Fruit fly (Drosophila melanogaster) whole organism, embryonic: Measurements from ENCODE around the gene CkIIalpha-i3.
A peak's percentile ranks its signal among the peaks of the same experiment; 100 is the strongest.

Experiments used
- Atf6 ChIP-seq: fragments of 200-800 bp; sonication (Bioruptor generic); IDR thresholded peaks from 2 replicates; pipeline ENCODE4 v1.3.6; 2022; ENCODE audit warnings: missing biosample characterization, missing genetic modification characterization
- B-H2 ChIP-seq: fragments of 200-800 bp; sonication (Bioruptor generic); optimal IDR thresholded peaks from 2 replicates; lab custom pipeline; 2018; ENCODE audit warnings: missing biosample characterization, mild to moderate bottlenecking, missing genetic modification characterization
- CG10267 ChIP-seq: fragments of 200-800 bp; sonication (Bioruptor generic); optimal IDR thresholded peaks from 2 replicates; lab custom pipeline; 2018; ENCODE audit warnings: missing biosample characterization, mild to moderate bottlenecking, missing genetic modification characterization, moderate library complexity
- CG11723 ChIP-seq: fragments of 200-800 bp; sonication (Bioruptor generic); optimal IDR thresholded peaks from 2 replicates; lab custom pipeline; 2017; ENCODE audit warnings: missing biosample characterization, mild to moderate bottlenecking, missing genetic modification characterization
- CG12071 ChIP-seq: fragments of 200-800 bp; sonication (Bioruptor generic); optimal IDR thresholded peaks from 3 replicates; lab custom pipeline; 2018; ENCODE audit warnings: missing biosample characterization, mild to moderate bottlenecking, missing genetic modification characterization
- CG12391 ChIP-seq: fragments of 200-800 bp; sonication (Bioruptor generic); optimal IDR thresholded peaks from 3 replicates; lab custom pipeline; 2018; ENCODE audit warnings: missing biosample characterization, mild to moderate bottlenecking, missing genetic modification characterization, moderate library complexity
- CG13775 ChIP-seq: fragments of 200-800 bp; sonication (Bioruptor generic); optimal IDR thresholded peaks from 3 replicates; lab custom pipeline; 2017; ENCODE audit warnings: missing biosample characterization, mild to moderate bottlenecking, missing genetic modification characterization
- CG15269 ChIP-seq: fragments of 200-800 bp; sonication (Bioruptor generic); optimal IDR thresholded peaks from 2 replicates; lab custom pipeline; 2018; ENCODE audit warnings: missing biosample characterization, mild to moderate bottlenecking, missing genetic modification characterization, moderate library complexity
- CG15479 ChIP-seq: fragments of 200-800 bp; sonication (Bioruptor generic); optimal IDR thresholded peaks from 3 replicates; lab custom pipeline; 2019; ENCODE audit warnings: missing biosample characterization, mild to moderate bottlenecking, missing genetic modification characterization, moderate library complexity
- CG15696 ChIP-seq: fragments of 200-800 bp; sonication (Bioruptor generic); optimal IDR thresholded peaks from 2 replicates; lab custom pipeline; 2019; ENCODE audit warnings: missing biosample characterization, mild to moderate bottlenecking, missing genetic modification characterization, moderate library complexity
- CG16815 ChIP-seq: fragments of 200-800 bp; sonication (Bioruptor generic); optimal IDR thresholded peaks from 3 replicates; lab custom pipeline; 2017; ENCODE audit warnings: missing biosample characterization, mild to moderate bottlenecking, missing genetic modification characterization
- CG17361 ChIP-seq: fragments of 200-800 bp; sonication (Bioruptor generic); IDR thresholded peaks from 3 replicates; pipeline ENCODE4 v1.3.6; 2022; ENCODE audit warnings: missing biosample characterization, missing genetic modification characterization
- CG18011 ChIP-seq: fragments of 200-800 bp; sonication (Bioruptor generic); optimal IDR thresholded peaks from 2 replicates; lab custom pipeline; 2017; ENCODE audit warnings: missing biosample characterization, missing genetic modification characterization, mild to moderate bottlenecking, moderate library complexity, missing genotype
- CG2120 ChIP-seq: fragments of 200-800 bp; sonication (Bioruptor generic); optimal IDR thresholded peaks from 3 replicates; lab custom pipeline; 2016; ENCODE audit warnings: missing biosample characterization, missing genetic modification characterization
- CG2678 ChIP-seq: fragments of 200-800 bp; sonication (Bioruptor generic); optimal IDR thresholded peaks from 3 replicates; lab custom pipeline; 2019; ENCODE audit warnings: missing biosample characterization, mild to moderate bottlenecking, missing genetic modification characterization, moderate library complexity
- CG4282 ChIP-seq: fragments of 200-800 bp; sonication (Bioruptor generic); optimal IDR thresholded peaks from 2 replicates; lab custom pipeline; 2016; ENCODE audit warnings: missing biosample characterization, missing genetic modification characterization
- CG43689 ChIP-seq: fragments of 200-800 bp; sonication (Bioruptor generic); IDR thresholded peaks from 2 replicates; pipeline ENCODE4 v1.3.6; 2022; ENCODE audit warnings: missing biosample characterization, missing genetic modification characterization
- CG6254 ChIP-seq: fragments of 200-800 bp; sonication (Bioruptor generic); optimal IDR thresholded peaks from 3 replicates; lab custom pipeline; 2017; ENCODE audit warnings: mild to moderate bottlenecking, missing biosample characterization, missing genetic modification reagents, missing genetic modification characterization
- CG7786 ChIP-seq: fragments of 200-800 bp; sonication (Bioruptor generic); optimal IDR thresholded peaks from 2 replicates; lab custom pipeline; 2016; ENCODE audit warnings: missing biosample characterization, missing genetic modification characterization
- CG8765 ChIP-seq: fragments of 200-800 bp; sonication (Bioruptor generic); IDR thresholded peaks from 2 replicates; pipeline ENCODE4 v1.3.6; 2022; ENCODE audit warnings: missing biosample characterization, missing genetic modification characterization
- CG9609 ChIP-seq: fragments of 200-800 bp; sonication (Bioruptor generic); optimal IDR thresholded peaks from 3 replicates; lab custom pipeline; 2016; ENCODE audit warnings: missing biosample characterization, missing genetic modification characterization
- Dbx ChIP-seq: fragments of 200-800 bp; sonication (Bioruptor generic); IDR thresholded peaks from 3 replicates; pipeline ENCODE4 v1.3.6; 2022; ENCODE audit warnings: missing biosample characterization, missing genetic modification characterization
- Dip2 ChIP-seq: fragments of 200-800 bp; sonication (Bioruptor generic); IDR thresholded peaks from 2 replicates; pipeline ENCODE4 v1.3.6; 2022; ENCODE audit warnings: missing biosample characterization, missing genetic modification characterization
- Elba2 ChIP-seq: fragments of 200-800 bp; sonication (Bioruptor generic); optimal IDR thresholded peaks from 3 replicates; lab custom pipeline; 2016; ENCODE audit warnings: missing biosample characterization, missing genetic modification characterization
- Gug ChIP-seq: fragments of 200-800 bp; sonication (Bioruptor generic); IDR thresholded peaks from 4 replicates; pipeline ENCODE4 v1.3.6; 2022; ENCODE audit warnings: missing biosample characterization, missing genetic modification characterization
- Hand ChIP-seq: fragments of 200-800 bp; sonication (Bioruptor generic); optimal IDR thresholded peaks from 2 replicates; lab custom pipeline; 2017; ENCODE audit warnings: mild to moderate bottlenecking, missing biosample characterization, missing genetic modification reagents, missing genetic modification characterization
- Hr39 ChIP-seq: fragments of >200 bp; optimal IDR thresholded peaks from 2 replicates; lab custom pipeline; 2017
- Lhr ChIP-seq: fragments of 200-800 bp; sonication (Bioruptor generic); optimal IDR thresholded peaks from 3 replicates; lab custom pipeline; 2017; ENCODE audit warnings: mild to moderate bottlenecking, missing biosample characterization, missing genetic modification reagents, missing genetic modification characterization
- MESR4 ChIP-seq: fragments of 200-800 bp; sonication (Bioruptor generic); optimal IDR thresholded peaks from 2 replicates; lab custom pipeline; 2018; ENCODE audit warnings: missing biosample characterization, mild to moderate bottlenecking, missing genetic modification characterization, moderate library complexity
- MTF-1 ChIP-seq: fragments of 200-800 bp; sonication (Bioruptor generic); optimal IDR thresholded peaks from 2 replicates; lab custom pipeline; 2018; ENCODE audit warnings: missing biosample characterization, mild to moderate bottlenecking, missing genetic modification characterization, borderline replicate concordance
- Mes4 ChIP-seq: fragments of 200-800 bp; sonication (Bioruptor generic); optimal IDR thresholded peaks from 2 replicates; lab custom pipeline; 2016; ENCODE audit warnings: missing biosample characterization, missing genetic modification characterization
- Neu2 ChIP-seq: fragments of 200-800 bp; sonication (Bioruptor generic); optimal IDR thresholded peaks from 3 replicates; lab custom pipeline; 2016; ENCODE audit warnings: missing biosample characterization, missing genetic modification characterization, borderline replicate concordance
- Sin3A ChIP-seq: fragments of >200 bp; optimal IDR thresholded peaks from 2 replicates; lab custom pipeline; 2018
- Sox102F ChIP-seq: fragments of 200-800 bp; sonication (Bioruptor generic); optimal IDR thresholded peaks from 2 replicates; lab custom pipeline; 2018; ENCODE audit warnings: missing biosample characterization, mild to moderate bottlenecking, missing genetic modification characterization, moderate library complexity
- Sry-β ChIP-seq: fragments of 200-800 bp; sonication (Bioruptor generic); optimal IDR thresholded peaks from 2 replicates; lab custom pipeline; 2018; ENCODE audit warnings: missing biosample characterization, mild to moderate bottlenecking, missing genetic modification characterization, moderate library complexity
- ab ChIP-seq: fragments of 200-800 bp; sonication (Bioruptor generic); optimal IDR thresholded peaks from 2 replicates; lab custom pipeline; 2016; ENCODE audit warnings: missing biosample characterization, missing genetic modification characterization
- ac ChIP-seq: fragments of 200-800 bp; sonication (Bioruptor generic); optimal IDR thresholded peaks from 3 replicates; lab custom pipeline; 2017; ENCODE audit warnings: missing biosample characterization, mild to moderate bottlenecking, missing genetic modification characterization
- bab2 ChIP-seq: fragments of 200-800 bp; sonication (Bioruptor generic); optimal IDR thresholded peaks from 2 replicates; lab custom pipeline; 2016; ENCODE audit warnings: missing biosample characterization, missing genetic modification characterization
- cato ChIP-seq: fragments of 200-800 bp; sonication (Bioruptor generic); optimal IDR thresholded peaks from 2 replicates; lab custom pipeline; 2016; ENCODE audit warnings: missing biosample characterization, missing genetic modification characterization, borderline replicate concordance
- chm ChIP-seq: fragments of 200-800 bp; sonication (Bioruptor generic); IDR thresholded peaks from 2 replicates; pipeline ENCODE4 v1.3.6; 2022; ENCODE audit warnings: missing biosample characterization, missing genetic modification characterization
- croc ChIP-seq: fragments of 200-800 bp; sonication (Bioruptor generic); conservative IDR thresholded peaks from 3 replicates; pipeline ENCODE4 v1.3.6; 2022; ENCODE audit warnings: missing biosample characterization, missing genetic modification characterization
- ind ChIP-seq: fragments of 200-800 bp; sonication (Bioruptor generic); optimal IDR thresholded peaks from 3 replicates; lab custom pipeline; 2016; ENCODE audit warnings: missing biosample characterization, missing genetic modification characterization
- jigr1 ChIP-seq: fragments of 200-800 bp; sonication (Bioruptor generic); IDR thresholded peaks from 3 replicates; pipeline ENCODE4 v1.3.6; 2022; ENCODE audit warnings: missing biosample characterization, missing genetic modification characterization
- phol ChIP-seq: fragments of 200-800 bp; sonication (Bioruptor generic); optimal IDR thresholded peaks from 3 replicates; lab custom pipeline; 2018; ENCODE audit warnings: missing biosample characterization, mild to moderate bottlenecking, missing genetic modification characterization, moderate library complexity
- run ChIP-seq: fragments of 200-800 bp; sonication (Bioruptor generic); optimal IDR thresholded peaks from 3 replicates; lab custom pipeline; 2018; ENCODE audit warnings: missing biosample characterization, mild to moderate bottlenecking, missing genetic modification characterization
- sens-2 ChIP-seq: fragments of 200-800 bp; sonication (Bioruptor generic); IDR thresholded peaks from 2 replicates; pipeline ENCODE4 v1.3.6; 2022; ENCODE audit warnings: missing biosample characterization, missing genetic modification characterization
- sr ChIP-seq: fragments of 200-800 bp; sonication (Bioruptor generic); IDR thresholded peaks from 3 replicates; pipeline ENCODE4 v1.3.6; 2022; ENCODE audit warnings: missing biosample characterization, missing genetic modification characterization
- tin ChIP-seq: fragments of 200-800 bp; sonication (Bioruptor generic); optimal IDR thresholded peaks from 3 replicates; lab custom pipeline; 2016; ENCODE audit warnings: missing biosample characterization, missing genetic modification characterization
- unpg ChIP-seq: fragments of 200-800 bp; sonication (Bioruptor generic); optimal IDR thresholded peaks from 3 replicates; lab custom pipeline; 2018; ENCODE audit warnings: missing biosample characterization, mild to moderate bottlenecking, missing genetic modification characterization, moderate library complexity
- vfl ChIP-seq: fragments of 200-800 bp; sonication (Bioruptor generic); optimal IDR thresholded peaks from 2 replicates; lab custom pipeline; 2016; ENCODE audit warnings: missing biosample characterization, missing genetic modification characterization
- zen ChIP-seq: fragments of 200-800 bp; sonication (Bioruptor generic); optimal IDR thresholded peaks from 3 replicates; lab custom pipeline; 2018; ENCODE audit warnings: missing biosample characterization, mild to moderate bottlenecking, missing genetic modification characterization, moderate library complexity

CkIIalpha-i3 gene

dm6 chr3L:760201-760600, 49.8 kb upstream of the CkIIalpha-i3 start (continued):
- TF ChIP-seq tin (GFP tag; lab: Kevin White, UChicago) (no peak), CG4282 (no peak), zen (peak; percentile 91), run (tag; lab: Kevin White, UChicago) (no peak), phol (peak; percentile 56), CG13775 (GFP tag; lab: Kevin White, UChicago) (peak; percentile 6), CG9609 (GFP tag; lab: Kevin White, UChicago) (no peak), Hand (no peak), CG2678 (tag; lab: Kevin White, UChicago) (no peak), MTF-1 (GFP tag; lab: Kevin White, UChicago) (peak; percentile 27), Hr39 (peak; percentile 21), CG16815 (GFP tag; lab: Kevin White, UChicago) (peak; percentile 15), CG12391 (tag; lab: Kevin White, UChicago) (peak; percentile 27), CG43689 (no peak), CG7786 (no peak), Dbx (no peak), Sin3A (lab: Kevin White, UChicago) (no peak), CG18011 (no peak), croc (GFP tag; lab: Robert Waterston, UW) (no peak), Elba2 (GFP tag; lab: Kevin White, UChicago) (no peak), unpg (GFP tag; lab: Kevin White, UChicago) (peak; percentile 39), jigr1 (GFP tag; lab: Robert Waterston, UW) (no peak), ind (GFP tag; lab: Kevin White, UChicago) (no peak), CG17361 (peak; percentile 47; the same call in 2 of the 3 replicates), CG10267 (tag; lab: Kevin White, UChicago) (peak; percentile 22), chm (GFP tag; lab: Robert Waterston, UW) (no peak), Dip2 (GFP tag; lab: Robert Waterston, UW) (no peak), sens-2 (GFP tag; lab: Robert Waterston, UW) (0 out of 2 replicates have a peak, but pooled peaks have one; percentile 15), CG8765 (peak; percentile 87), CG15696 (tag; lab: Kevin White, UChicago) (peak; percentile 82), CG15269 (tag; lab: Kevin White, UChicago) (no peak), CG15479 (GFP tag; lab: Kevin White, UChicago) (peak; percentile 37), Lhr (GFP tag; lab: Kevin White, UChicago) (no peak), CG11723 (no peak), bab2 (GFP tag; lab: Kevin White, UChicago) (no peak), CG2120 (GFP tag; lab: Kevin White, UChicago) (no peak), ab (GFP tag; lab: Kevin White, UChicago) (no peak), CG12071 (GFP tag; lab: Kevin White, UChicago) (no peak), CG6254 (GFP tag; lab: Kevin White, UChicago) (peak; percentile 33), Atf6 (GFP tag; lab: Robert Waterston, UW) (no peak), Neu2 (GFP tag; lab: Kevin White, UChicago) (peak; percentile 50), Sry-β (GFP tag; lab: Kevin White, UChicago) (no peak), B-H2 (GFP tag; lab: Kevin White, UChicago) (no peak), Gug (GFP tag; lab: Robert Waterston, UW) (no peak), Sox102F (GFP tag; lab: Kevin White, UChicago) (no peak), ac (GFP tag; lab: Kevin White, UChicago) (peak; percentile 77), sr (GFP tag; lab: Robert Waterston, UW) (no peak), vfl (GFP tag; lab: Kevin White, UChicago) (no peak), MESR4 (GFP tag; lab: Kevin White, UChicago) (no peak), Mes4 (no peak), cato (GFP tag; lab: Kevin White, UChicago) (no peak)
